Worm (Caenorhabditis elegans) whole organism, early embryonic: Measurements from ENCODE around the gene rpac-19.
A peak's percentile ranks its signal among the peaks of the same experiment; 100 is the strongest.

Source experiments
- B0310.2 ChIP-seq: sonication (generic microtip); optimal IDR thresholded peaks from 2 replicates; lab custom pipeline; 2016; ENCODE audit warnings: mild to moderate bottlenecking, missing genetic modification characterization, missing compliant biosample characterization
- F13C5.2 ChIP-seq: sonication (generic microtip); optimal IDR thresholded peaks from 2 replicates; lab custom pipeline; 2017; ENCODE audit warnings: mild to moderate bottlenecking, missing genetic modification characterization, inconsistent platforms, missing compliant biosample characterization
- aly-1 ChIP-seq: sonication (generic microtip); optimal IDR thresholded peaks from 2 replicates; lab custom pipeline; 2016; ENCODE audit warnings: missing genetic modification characterization, missing compliant biosample characterization
- ama-1 ChIP-seq: fragments of 150-350 bp; optimal IDR thresholded peaks from 2 replicates; lab custom pipeline; 2014
- ceh-13 ChIP-seq: fragments of 200-800 bp; sonication (Bioruptor generic); optimal IDR thresholded peaks from 2 replicates; lab custom pipeline; 2018; ENCODE audit warnings: mild to moderate bottlenecking, missing genetic modification characterization, missing compliant biosample characterization
- ceh-36 ChIP-seq: sonication (generic microtip); optimal IDR thresholded peaks from 2 replicates; lab custom pipeline; 2016; ENCODE audit warnings: missing genetic modification characterization, inconsistent platforms, missing compliant biosample characterization
- ets-7 ChIP-seq: sonication (generic microtip); optimal IDR thresholded peaks from 2 replicates; lab custom pipeline; 2016; ENCODE audit warnings: missing genotype, missing genetic modification characterization, missing compliant biosample characterization
- flt-1 ChIP-seq: fragments of 200-800 bp; sonication (Bioruptor generic); IDR thresholded peaks from 2 replicates; pipeline ENCODE4 v1.3.6; 2022; ENCODE audit warnings: missing genetic modification characterization, missing compliant biosample characterization
- hmbx-1 ChIP-seq: sonication (generic microtip); optimal IDR thresholded peaks from 2 replicates; lab custom pipeline; 2016; ENCODE audit warnings: mild to moderate bottlenecking, missing genetic modification characterization, missing compliant biosample characterization
- hmg-4 ChIP-seq: fragments of 200-800 bp; sonication (Bioruptor generic); optimal IDR thresholded peaks from 2 replicates; lab custom pipeline; 2018; ENCODE audit warnings: mild to moderate bottlenecking, missing genetic modification characterization, missing compliant biosample characterization
- hnd-1 ChIP-seq: sonication (generic microtip); optimal IDR thresholded peaks from 2 replicates; lab custom pipeline; 2016; ENCODE audit warnings: missing genetic modification characterization, missing compliant biosample characterization
- pes-1 ChIP-seq: fragments of 200-800 bp; sonication (Bioruptor generic); IDR thresholded peaks from 2 replicates; pipeline ENCODE4 v1.3.6; 2022; ENCODE audit warnings: missing genetic modification reagents, missing genetic modification characterization, missing compliant biosample characterization
- scrt-1 ChIP-seq: fragments of 200-800 bp; sonication (Bioruptor generic); IDR thresholded peaks from 2 replicates; pipeline ENCODE4 v1.3.6; 2022; ENCODE audit warnings: missing genetic modification characterization, missing compliant biosample characterization
- sea-1 ChIP-seq: fragments of 200-800 bp; sonication (Bioruptor generic); conservative IDR thresholded peaks from 2 replicates; pipeline ENCODE4 v1.3.6; 2022; ENCODE audit warnings: missing genetic modification characterization, missing compliant biosample characterization
- tbx-11 ChIP-seq: fragments of 200-800 bp; sonication (Bioruptor generic); IDR thresholded peaks from 2 replicates; pipeline ENCODE4 v1.3.6; 2022; ENCODE audit warnings: missing genetic modification characterization, missing compliant biosample characterization
- tbx-37 ChIP-seq: fragments of 200-800 bp; sonication (Bioruptor generic); conservative IDR thresholded peaks from 2 replicates; pipeline ENCODE4 v1.3.6; 2022; ENCODE audit warnings: missing genetic modification reagents, missing genetic modification characterization, missing compliant biosample characterization
- tra-4 ChIP-seq: sonication (generic microtip); optimal IDR thresholded peaks from 2 replicates; lab custom pipeline; 2017; ENCODE audit warnings: missing genetic modification characterization, missing compliant biosample characterization

The rpac-19 gene

DNA sequence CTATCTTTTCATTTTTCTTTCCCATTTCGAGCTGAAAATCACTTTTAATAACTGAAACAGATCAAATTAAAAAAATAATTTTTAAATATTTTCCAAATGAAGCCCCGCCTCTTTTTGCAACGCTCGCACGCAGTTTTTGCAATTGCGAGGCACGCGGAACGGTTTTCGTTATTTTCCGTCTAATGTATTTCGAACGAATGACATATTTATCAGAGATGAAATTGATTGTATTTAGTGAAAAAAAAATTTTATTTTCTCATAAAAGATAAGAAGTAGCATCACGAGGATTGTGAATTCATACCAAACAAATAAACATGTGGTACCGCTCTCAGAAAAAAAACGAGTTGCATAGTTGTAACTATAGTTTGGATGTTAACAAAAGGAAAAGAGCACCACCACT lies at the start of gene rpac-19:
TSS of gene rpac-19 (minus strand) at position 31 of the 400 bp plus-strand sequence.
- TF ChIP-seq tbx-37 (GFP tag; lab: Robert Waterston, UW) (peak; percentile 50; the same call in 1 of the 2 replicates), tbx-11 (GFP tag; lab: Robert Waterston, UW) (no peak), sea-1 (GFP tag; lab: Robert Waterston, UW) (0 out of 2 replicates have a peak, but pooled peaks have one; percentile 57), tra-4 (no peak), scrt-1 (GFP tag; lab: Robert Waterston, UW) (peak; percentile 69; the same call in 1 of the 2 replicates), aly-1 (tag; lab: Kevin White, UChicago) (no peak), ceh-36 (tag; lab: Kevin White, UChicago) (peak; percentile 53), hmg-4 (GFP tag; lab: Kevin White, UChicago) (peak; percentile 13), flt-1 (GFP tag; lab: Robert Waterston, UW) (peak; percentile 61; the same call in 1 of the 2 replicates), hnd-1 (tag; lab: Kevin White, UChicago) (peak; percentile 23), B0310.2 (tag; lab: Kevin White, UChicago) (no peak), ets-7 (tag; lab: Kevin White, UChicago) (no peak), pes-1 (GFP tag; lab: Robert Waterston, UW) (peak; percentile 73), F13C5.2 (tag; lab: Kevin White, UChicago) (peak; percentile 70), ama-1 (lab: Kevin White, UChicago) (no peak), hmbx-1 (tag; lab: Kevin White, UChicago) (peak; percentile 44), ceh-13 (peak; percentile 49)

DNA sequence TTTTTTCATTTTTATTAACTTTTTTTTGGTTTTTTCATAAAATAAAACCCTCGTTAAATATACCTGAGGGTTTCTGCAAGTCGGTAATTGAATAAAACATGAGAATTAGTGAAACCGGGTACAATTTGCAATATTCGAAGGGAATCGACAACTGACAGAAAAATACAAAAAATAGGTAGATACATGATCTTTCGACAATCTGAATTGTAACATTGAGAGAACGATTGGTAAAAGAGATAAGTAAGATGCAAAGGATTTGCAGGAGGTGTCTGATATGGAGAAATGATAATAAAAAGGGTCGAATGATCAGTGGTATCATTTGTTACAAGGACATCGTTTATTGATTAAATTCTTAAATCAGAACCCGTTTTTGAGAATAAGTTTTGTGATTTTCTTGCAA lies 49.1 kb upstream of the rpac-19 start, which contains the start of gene ugt-60:
TSS of gene ugt-60 (minus strand) at position 233 of the 400 bp plus-strand sequence.
- no peak for TF ChIP-seq hnd-1 (tag; lab: Kevin White, UChicago)
- no peak for TF ChIP-seq ceh-13
- no peak for TF ChIP-seq sea-1 (GFP tag; lab: Robert Waterston, UW)
- no peak for TF ChIP-seq ceh-36 (tag; lab: Kevin White, UChicago)
- TF ChIP-seq aly-1 (tag; lab: Kevin White, UChicago) = no peak
- TF ChIP-seq flt-1 (GFP tag; lab: Robert Waterston, UW) = no peak
- TF ChIP-seq tra-4 = no peak
- no peak for TF ChIP-seq hmg-4 (GFP tag; lab: Kevin White, UChicago)
- no peak for TF ChIP-seq ama-1 (lab: Kevin White, UChicago)

DNA sequence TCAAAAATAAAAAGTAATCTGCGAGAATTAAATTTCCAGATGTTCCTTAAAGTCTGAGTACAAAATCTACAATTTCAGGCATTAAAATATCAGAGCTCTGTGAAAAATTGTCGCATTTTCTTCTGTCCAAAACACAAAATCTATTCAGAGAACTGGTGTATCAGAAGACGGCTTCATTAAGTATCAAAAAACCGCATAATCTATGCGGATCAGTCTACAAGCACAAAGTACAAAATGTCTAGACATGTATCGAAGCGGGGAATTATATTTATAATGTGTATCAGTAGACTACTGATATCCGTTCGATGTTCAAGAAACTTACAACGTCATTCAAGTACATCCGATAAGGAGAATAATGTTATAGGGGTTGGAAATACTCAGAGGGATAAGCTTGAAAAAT lies 39.9 kb upstream of the rpac-19 start:
- TF ChIP-seq scrt-1 (GFP tag; lab: Robert Waterston, UW) = no peak
- no peak for TF ChIP-seq hmg-4 (GFP tag; lab: Kevin White, UChicago)
- TF ChIP-seq tbx-11 (GFP tag; lab: Robert Waterston, UW) = no peak
- no peak for TF ChIP-seq tbx-37 (GFP tag; lab: Robert Waterston, UW)
- no peak for TF ChIP-seq ets-7 (tag; lab: Kevin White, UChicago)
- TF ChIP-seq sea-1 (GFP tag; lab: Robert Waterston, UW) = no peak
- no peak for TF ChIP-seq aly-1 (tag; lab: Kevin White, UChicago)
- no peak for TF ChIP-seq ama-1 (lab: Kevin White, UChicago)
- TF ChIP-seq B0310.2 (tag; lab: Kevin White, UChicago) = no peak
- TF ChIP-seq F13C5.2 (tag; lab: Kevin White, UChicago) = no peak
- TF ChIP-seq flt-1 (GFP tag; lab: Robert Waterston, UW) = no peak
- no peak for TF ChIP-seq hmbx-1 (tag; lab: Kevin White, UChicago)
- no peak for TF ChIP-seq ceh-13
- TF ChIP-seq tra-4 = no peak

DNA sequence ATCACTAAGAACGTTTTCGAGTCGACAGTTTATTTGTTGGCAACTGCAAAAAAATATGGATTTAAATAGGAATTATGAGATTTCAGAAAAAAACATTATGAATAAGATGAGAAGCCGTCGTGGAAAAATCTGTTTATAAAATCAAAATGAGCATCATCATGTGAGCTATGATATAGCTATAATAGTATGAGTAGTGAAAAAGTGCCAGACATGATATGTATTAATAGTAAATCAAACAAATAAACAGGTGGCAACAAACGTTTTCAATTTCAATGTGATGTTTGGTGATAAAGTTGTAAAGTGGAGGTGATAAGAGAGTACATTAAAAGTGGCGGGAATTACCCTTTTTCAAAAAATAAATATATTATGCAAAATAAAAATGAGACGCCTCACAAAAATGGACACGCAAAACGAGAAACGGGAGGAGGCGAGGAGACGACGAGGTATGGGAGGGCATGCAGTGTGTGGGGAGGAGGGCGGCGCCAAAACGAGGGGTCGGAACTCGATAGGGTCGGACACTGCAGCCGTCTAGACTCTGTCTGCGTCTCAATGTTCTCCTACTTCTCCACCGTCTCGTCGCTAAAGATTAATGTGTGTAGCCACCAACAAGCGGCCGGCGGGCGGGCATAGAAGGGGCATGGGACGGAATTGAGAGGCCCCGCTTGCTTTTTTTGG lies 38.0 kb upstream of the rpac-19 start, which contains the start of gene C07A9.9:
TSS of gene C07A9.9 (minus strand) at position 51 of the 675 bp plus-strand sequence.
- TF ChIP-seq hmg-4 (GFP tag; lab: Kevin White, UChicago) (peak; percentile 86), pes-1 (GFP tag; lab: Robert Waterston, UW) (peak; percentile 35; the same call in 1 of the 2 replicates), F13C5.2 (tag; lab: Kevin White, UChicago) (peak; percentile 67), sea-1 (GFP tag; lab: Robert Waterston, UW) (no peak), aly-1 (tag; lab: Kevin White, UChicago) (no peak), flt-1 (GFP tag; lab: Robert Waterston, UW) (peak; percentile 19; the same call in 1 of the 2 replicates), ama-1 (lab: Kevin White, UChicago) (no peak), tbx-37 (GFP tag; lab: Robert Waterston, UW) (peak; percentile 31; the same call in 1 of the 2 replicates)

DNA sequence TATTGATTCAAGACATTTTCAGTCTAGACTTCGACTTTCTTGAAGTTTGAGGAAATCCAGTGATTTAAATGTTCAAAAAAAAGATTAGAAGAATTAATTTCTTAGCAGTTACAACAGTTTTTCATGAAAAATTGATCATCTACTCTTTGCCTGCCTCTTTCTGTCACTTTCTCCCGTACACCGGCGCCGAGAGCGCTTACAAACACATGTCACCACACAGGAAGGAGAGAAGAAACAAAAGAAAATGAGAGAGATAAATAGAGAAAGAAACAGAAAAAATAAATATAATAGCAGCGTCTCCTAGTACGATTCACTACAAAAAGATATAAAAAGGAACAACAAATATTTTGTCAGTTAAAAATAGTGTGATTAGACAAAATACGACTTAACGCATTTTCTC lies 37.0 kb upstream of the rpac-19 start:
- no peak for TF ChIP-seq tra-4
- no peak for TF ChIP-seq sea-1 (GFP tag; lab: Robert Waterston, UW)
- no peak for TF ChIP-seq tbx-37 (GFP tag; lab: Robert Waterston, UW)
- no peak for TF ChIP-seq scrt-1 (GFP tag; lab: Robert Waterston, UW)
- TF ChIP-seq ceh-36 (tag; lab: Kevin White, UChicago) = no peak
- no peak for TF ChIP-seq tbx-11 (GFP tag; lab: Robert Waterston, UW)
- TF ChIP-seq pes-1 (GFP tag; lab: Robert Waterston, UW) = no peak
- no peak for TF ChIP-seq B0310.2 (tag; lab: Kevin White, UChicago)
- TF ChIP-seq ama-1 (lab: Kevin White, UChicago) = no peak
- no peak for TF ChIP-seq hnd-1 (tag; lab: Kevin White, UChicago)
- TF ChIP-seq aly-1 (tag; lab: Kevin White, UChicago) = no peak
- TF ChIP-seq ceh-13 = no peak
- TF ChIP-seq F13C5.2 (tag; lab: Kevin White, UChicago) = no peak
- TF ChIP-seq hmg-4 (GFP tag; lab: Kevin White, UChicago) = no peak
- TF ChIP-seq flt-1 (GFP tag; lab: Robert Waterston, UW) = no peak
- no peak for TF ChIP-seq ets-7 (tag; lab: Kevin White, UChicago)
- no peak for TF ChIP-seq hmbx-1 (tag; lab: Kevin White, UChicago)

DNA sequence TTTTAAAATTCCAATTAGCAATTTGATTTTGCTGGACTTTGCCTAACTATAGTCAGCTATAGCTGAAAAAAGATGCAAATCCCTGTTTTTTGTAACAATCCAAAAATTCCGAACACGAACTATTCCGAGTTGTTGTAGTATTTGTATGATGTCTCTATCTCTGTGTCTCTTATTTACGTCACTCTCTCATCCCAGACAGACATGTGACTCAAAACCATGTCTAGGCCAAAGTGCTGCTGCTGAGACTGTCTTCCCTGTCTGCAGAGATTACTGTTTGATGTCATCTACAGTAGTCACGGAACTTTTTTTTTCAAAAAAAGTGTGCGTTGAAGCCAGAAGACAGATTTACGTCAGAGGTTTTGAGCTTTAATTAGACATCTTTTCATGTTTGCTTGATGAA lies 36.6 kb upstream of the rpac-19 start:
- TF ChIP-seq hmg-4 (GFP tag; lab: Kevin White, UChicago) (no peak), ceh-13 (no peak), flt-1 (GFP tag; lab: Robert Waterston, UW) (no peak), scrt-1 (GFP tag; lab: Robert Waterston, UW) (no peak), ceh-36 (tag; lab: Kevin White, UChicago) (no peak), B0310.2 (tag; lab: Kevin White, UChicago) (no peak), pes-1 (GFP tag; lab: Robert Waterston, UW) (no peak), tbx-11 (GFP tag; lab: Robert Waterston, UW) (no peak), F13C5.2 (tag; lab: Kevin White, UChicago) (no peak), tra-4 (no peak), ama-1 (lab: Kevin White, UChicago) (no peak), hnd-1 (tag; lab: Kevin White, UChicago) (no peak), hmbx-1 (tag; lab: Kevin White, UChicago) (no peak), aly-1 (tag; lab: Kevin White, UChicago) (no peak), sea-1 (GFP tag; lab: Robert Waterston, UW) (no peak)
